Fruit fly (Drosophila melanogaster) whole organism, adult: Measurements from ENCODE around the gene CG15465.

ENCODE experiments used
- CG1620 ChIP-seq: fragments of 200-800 bp; sonication (Bioruptor generic); optimal IDR thresholded peaks from 2 replicates; lab custom pipeline; 2016; ENCODE audit warnings: missing biosample characterization, missing genetic modification characterization
- CG33017 ChIP-seq: fragments of 200-800 bp; sonication (Bioruptor generic); optimal IDR thresholded peaks from 2 replicates; lab custom pipeline; 2018; ENCODE audit warnings: missing biosample characterization, mild to moderate bottlenecking, missing genetic modification characterization, moderate library complexity
- CG7045 ChIP-seq: fragments of 200-800 bp; sonication (Bioruptor generic); optimal IDR thresholded peaks from 2 replicates; lab custom pipeline; 2017; ENCODE audit warnings: missing biosample characterization, mild to moderate bottlenecking, missing genetic modification characterization
- CG7101 ChIP-seq: fragments of 200-800 bp; sonication (Bioruptor generic); optimal IDR thresholded peaks from 2 replicates; lab custom pipeline; 2018; ENCODE audit warnings: missing biosample characterization, mild to moderate bottlenecking, missing genetic modification characterization, moderate library complexity
- Crg-1 ChIP-seq: fragments of 200-800 bp; sonication (Bioruptor generic); optimal IDR thresholded peaks from 2 replicates; lab custom pipeline; 2016; ENCODE audit warnings: missing biosample characterization, missing genetic modification characterization
- Hr96 ChIP-seq: fragments of 200-800 bp; sonication (Bioruptor generic); optimal IDR thresholded peaks from 2 replicates; lab custom pipeline; 2016; ENCODE audit warnings: missing biosample characterization, missing genetic modification characterization
- cnc ChIP-seq, 2 experiments: fragments of >200 bp; optimal IDR thresholded peaks; 2 replicates each; lab custom pipeline; 2017
- kay ChIP-seq: fragments of 200-800 bp; sonication (Bioruptor generic); peaks from one replicate; lab custom pipeline; 2016; ENCODE audit warnings: missing biosample characterization, missing genetic modification characterization, borderline replicate concordance

dm6 chrX:5083647-5084096 lies 1.9 kb upstream of the CG15465 start:
- TF ChIP-seq CG7045 (GFP tag; lab: Kevin White, UChicago) (peak; percentile 12), cnc (optimal IDR thresholded peaks at IDR 0.05; lab: Kevin White, UChicago) (no peak), Hr96 (peak; percentile 76), CG33017 (tag; lab: Kevin White, UChicago) (no peak), kay (GFP tag; lab: Kevin White, UChicago) (no peak), CG7101 (tag; lab: Kevin White, UChicago) (peak; percentile 61), CG1620 (GFP tag; lab: Kevin White, UChicago) (peak; percentile 53), Crg-1 (GFP tag; lab: Kevin White, UChicago) (peak; percentile 37)
